Fruit fly (Drosophila melanogaster) whole organism, prepupa: ENCODE measurements around the gene CG46244.
A peak's percentile ranks its signal among the peaks of the same experiment; 100 is the strongest.

Experiments used
- Blimp-1 ChIP-seq: fragments of 200-800 bp; sonication (Bioruptor generic); optimal IDR thresholded peaks from 3 replicates; lab custom pipeline; 2017; ENCODE audit warnings: missing biosample characterization, missing genetic modification characterization, mild to moderate bottlenecking, moderate library complexity, missing genetic modification reagents
- CG10631 ChIP-seq: fragments of 200-800 bp; sonication (Bioruptor generic); optimal IDR thresholded peaks from 2 replicates; lab custom pipeline; 2016; ENCODE audit warnings: missing biosample characterization, missing genetic modification characterization
- CG10669 ChIP-seq: fragments of 200-800 bp; sonication (Bioruptor generic); optimal IDR thresholded peaks from 3 replicates; lab custom pipeline; 2018; ENCODE audit warnings: missing biosample characterization, mild to moderate bottlenecking, missing genetic modification characterization, moderate library complexity
- CG11294 ChIP-seq: fragments of 200-800 bp; sonication (Bioruptor generic); IDR thresholded peaks from 2 replicates; pipeline ENCODE4 v1.3.6; 2022; ENCODE audit warnings: missing biosample characterization, missing genetic modification characterization
- CG11762 ChIP-seq: fragments of 200-800 bp; sonication (Bioruptor generic); optimal IDR thresholded peaks from 3 replicates; lab custom pipeline; 2016; ENCODE audit warnings: missing biosample characterization, missing genetic modification characterization; ENCODE audit not compliant: insufficient read depth
- CG11902 ChIP-seq: fragments of 200-800 bp; sonication (Bioruptor generic); optimal IDR thresholded peaks from 3 replicates; lab custom pipeline; 2016; ENCODE audit warnings: missing biosample characterization, missing genetic modification characterization
- CG15336 ChIP-seq: fragments of 200-800 bp; sonication (Bioruptor generic); IDR thresholded peaks from 2 replicates; pipeline ENCODE4 v1.3.6; 2022; ENCODE audit warnings: missing biosample characterization, missing genetic modification characterization
- CG1621 ChIP-seq: fragments of 200-800 bp; sonication (Bioruptor generic); optimal IDR thresholded peaks from 3 replicates; lab custom pipeline; 2018; ENCODE audit warnings: missing biosample characterization, mild to moderate bottlenecking, missing genetic modification characterization
- CG16779 ChIP-seq: fragments of 200-800 bp; sonication (Bioruptor generic); optimal IDR thresholded peaks from 3 replicates; lab custom pipeline; 2017; ENCODE audit warnings: missing biosample characterization, mild to moderate bottlenecking, missing genetic modification characterization
- CG3032 ChIP-seq: fragments of 200-800 bp; optimal IDR thresholded peaks from 2 replicates; lab custom pipeline; 2019; ENCODE audit warnings: missing biosample characterization, mild to moderate bottlenecking, missing genetic modification characterization, moderate library complexity
- CG31627 ChIP-seq: fragments of 200-800 bp; sonication (Bioruptor generic); optimal IDR thresholded peaks from 3 replicates; lab custom pipeline; 2016; ENCODE audit warnings: missing biosample characterization, missing genetic modification characterization
- CG32006 ChIP-seq: fragments of 200-800 bp; sonication (Bioruptor generic); optimal IDR thresholded peaks from 3 replicates; lab custom pipeline; 2017; ENCODE audit warnings: missing biosample characterization, mild to moderate bottlenecking, missing genetic modification characterization
- CG3919 ChIP-seq: fragments of 200-800 bp; sonication (Bioruptor generic); optimal IDR thresholded peaks from 3 replicates; lab custom pipeline; 2016; ENCODE audit warnings: missing biosample characterization, missing genetic modification characterization
- CG4318 ChIP-seq: fragments of 200-800 bp; sonication (Bioruptor generic); optimal IDR thresholded peaks from 3 replicates; lab custom pipeline; 2017; ENCODE audit warnings: missing biosample characterization, mild to moderate bottlenecking, missing genetic modification characterization
- CG6163 ChIP-seq: fragments of 200-800 bp; sonication (Bioruptor generic); IDR thresholded peaks from 3 replicates; pipeline ENCODE4 v1.3.6; 2022; ENCODE audit warnings: missing biosample characterization, missing genetic modification characterization
- CG6276 ChIP-seq: fragments of 200-800 bp; sonication (Bioruptor generic); optimal IDR thresholded peaks from 2 replicates; lab custom pipeline; 2017; ENCODE audit warnings: missing biosample characterization, mild to moderate bottlenecking, missing genetic modification characterization
- CG6792 ChIP-seq: fragments of 200-800 bp; sonication (Bioruptor generic); optimal IDR thresholded peaks from 3 replicates; lab custom pipeline; 2016; ENCODE audit warnings: missing biosample characterization, missing genetic modification characterization
- CG6808 ChIP-seq: fragments of 200-800 bp; sonication (Bioruptor generic); optimal IDR thresholded peaks from 3 replicates; lab custom pipeline; 2017; ENCODE audit warnings: missing biosample characterization, missing genetic modification characterization, mild to moderate bottlenecking, moderate library complexity, missing genetic modification reagents
- CG6854 ChIP-seq: fragments of 200-800 bp; sonication (Bioruptor generic); optimal IDR thresholded peaks from 2 replicates; lab custom pipeline; 2017; ENCODE audit warnings: missing biosample characterization, mild to moderate bottlenecking, missing genetic modification characterization
- CG8319 ChIP-seq: fragments of 200-800 bp; sonication (Bioruptor generic); optimal IDR thresholded peaks from 3 replicates; lab custom pipeline; 2016; ENCODE audit warnings: missing biosample characterization, missing genetic modification characterization
- CG8632 ChIP-seq: fragments of 200-800 bp; sonication (Bioruptor generic); optimal IDR thresholded peaks from 3 replicates; lab custom pipeline; 2016; ENCODE audit warnings: missing biosample characterization, missing genetic modification characterization
- CG9139 ChIP-seq: fragments of 200-800 bp; sonication (Bioruptor generic); optimal IDR thresholded peaks from 3 replicates; lab custom pipeline; 2017; ENCODE audit warnings: missing biosample characterization, mild to moderate bottlenecking, missing genetic modification characterization
- Eip75B ChIP-seq: fragments of 200-800 bp; sonication (Bioruptor generic); optimal IDR thresholded peaks from 3 replicates; lab custom pipeline; 2016; ENCODE audit warnings: missing biosample characterization, missing genetic modification characterization
- Eip78C ChIP-seq: fragments of 200-800 bp; sonication (Bioruptor generic); peaks from one replicate; lab custom pipeline; 2016; ENCODE audit warnings: missing biosample characterization, missing genetic modification characterization
- Ets21C ChIP-seq: fragments of 200-800 bp; sonication (Bioruptor generic); optimal IDR thresholded peaks from 3 replicates; lab custom pipeline; 2016; ENCODE audit warnings: missing biosample characterization, missing genetic modification characterization
- Ets96B ChIP-seq: fragments of 200-800 bp; optimal IDR thresholded peaks from 2 replicates; lab custom pipeline; 2019; ENCODE audit warnings: missing biosample characterization, mild to moderate bottlenecking, missing genetic modification characterization, moderate library complexity
- Gug ChIP-seq: fragments of 200-800 bp; sonication (Bioruptor generic); IDR thresholded peaks from 2 replicates; pipeline ENCODE4 v1.3.6; 2022; ENCODE audit warnings: missing biosample characterization, missing genetic modification characterization
- Hr38 ChIP-seq: sonication (Bioruptor generic); optimal IDR thresholded peaks from 2 replicates; lab custom pipeline; 2016; ENCODE audit warnings: missing biosample characterization, missing genetic modification characterization
- Hr4 ChIP-seq: fragments of 200-800 bp; sonication (Bioruptor generic); optimal IDR thresholded peaks from 3 replicates; lab custom pipeline; 2016; ENCODE audit warnings: missing biosample characterization, missing genetic modification characterization
- Lpt ChIP-seq: fragments of 200-800 bp; sonication (Bioruptor generic); optimal IDR thresholded peaks from 3 replicates; lab custom pipeline; 2016; ENCODE audit warnings: missing biosample characterization, missing genetic modification characterization
- Smox ChIP-seq: fragments of 200-800 bp; sonication (Bioruptor generic); optimal IDR thresholded peaks from 3 replicates; lab custom pipeline; 2016; ENCODE audit warnings: missing biosample characterization, missing genetic modification characterization
- Sox102F ChIP-seq: fragments of 200-800 bp; sonication (Bioruptor generic); optimal IDR thresholded peaks from 2 replicates; lab custom pipeline; 2016; ENCODE audit warnings: missing biosample characterization, mild to moderate bottlenecking, missing genetic modification characterization
- Sox15 ChIP-seq: fragments of 200-800 bp; sonication (Bioruptor generic); optimal IDR thresholded peaks from 3 replicates; lab custom pipeline; 2016; ENCODE audit warnings: missing biosample characterization, missing genetic modification characterization
- achi ChIP-seq: fragments of 200-800 bp; sonication (Bioruptor generic); optimal IDR thresholded peaks from 3 replicates; lab custom pipeline; 2016; ENCODE audit warnings: missing biosample characterization, missing genetic modification characterization
- acj6 ChIP-seq: fragments of 200-800 bp; sonication (Bioruptor generic); optimal IDR thresholded peaks from 3 replicates; lab custom pipeline; 2016; ENCODE audit warnings: missing biosample characterization, missing genetic modification characterization
- cyc ChIP-seq: fragments of 200-800 bp; sonication (Bioruptor generic); optimal IDR thresholded peaks from 3 replicates; lab custom pipeline; 2016; ENCODE audit warnings: missing biosample characterization, missing genetic modification characterization
- dac ChIP-seq: fragments of 200-800 bp; sonication (Bioruptor generic); optimal IDR thresholded peaks from 2 replicates; lab custom pipeline; 2017; ENCODE audit warnings: missing biosample characterization, mild to moderate bottlenecking, missing genetic modification characterization
- dsx ChIP-seq: fragments of 200-800 bp; optimal IDR thresholded peaks from 3 replicates; lab custom pipeline; 2019; ENCODE audit warnings: missing biosample characterization, mild to moderate bottlenecking, missing genetic modification characterization, moderate library complexity; ENCODE audit not compliant: poor library complexity, severe bottlenecking
- eg ChIP-seq: fragments of 200-800 bp; sonication (Bioruptor generic); IDR thresholded peaks from 3 replicates; pipeline ENCODE4 v1.3.6; 2022; ENCODE audit warnings: missing biosample characterization, missing genetic modification characterization
- esn ChIP-seq: fragments of 200-800 bp; sonication (Bioruptor generic); optimal IDR thresholded peaks from 2 replicates; lab custom pipeline; 2016; ENCODE audit warnings: missing biosample characterization, mild to moderate bottlenecking, missing genetic modification characterization, moderate library complexity
- fd85E ChIP-seq: fragments of 200-800 bp; sonication (Bioruptor generic); optimal IDR thresholded peaks from 3 replicates; lab custom pipeline; 2016; ENCODE audit warnings: missing biosample characterization, missing genetic modification characterization
- fkh ChIP-seq: fragments of 200-800 bp; sonication (Bioruptor generic); optimal IDR thresholded peaks from 3 replicates; lab custom pipeline; 2017; ENCODE audit warnings: missing biosample characterization, mild to moderate bottlenecking, missing genetic modification characterization, moderate library complexity
- lz ChIP-seq: fragments of 200-800 bp; sonication (Bioruptor generic); optimal IDR thresholded peaks from 3 replicates; lab custom pipeline; 2016; ENCODE audit warnings: missing biosample characterization, missing genetic modification characterization
- net ChIP-seq: fragments of 200-800 bp; sonication (Bioruptor generic); optimal IDR thresholded peaks from 3 replicates; lab custom pipeline; 2016; ENCODE audit warnings: missing biosample characterization, missing genetic modification characterization
- pdm3 ChIP-seq: fragments of 200-800 bp; sonication (Bioruptor generic); optimal IDR thresholded peaks from 3 replicates; lab custom pipeline; 2016; ENCODE audit warnings: missing biosample characterization, missing genetic modification characterization
- salr ChIP-seq, 2 experiments: fragments of 200-800 bp; sonication (Bioruptor generic); optimal IDR thresholded peaks; 3 replicates each; lab custom pipeline; 2016 to 2018; ENCODE audit warnings: missing biosample characterization in 2 of 2, missing genetic modification characterization in 2 of 2, mild to moderate bottlenecking in 1 of 2
- spab ChIP-seq: fragments of 200-800 bp; sonication (Bioruptor generic); optimal IDR thresholded peaks from 2 replicates; lab custom pipeline; 2017; ENCODE audit warnings: missing biosample characterization, mild to moderate bottlenecking, missing genetic modification characterization, missing genetic modification reagents
- ss ChIP-seq, 2 experiments: fragments of 200-800 bp; sonication (Bioruptor generic); optimal IDR thresholded peaks; 2 replicates in 1 of 2; 3 replicates in 1 of 2; lab custom pipeline; 2017 to 2018; ENCODE audit warnings: mild to moderate bottlenecking in 2 of 2, missing biosample characterization in 2 of 2, missing genetic modification characterization in 2 of 2, moderate library complexity in 1 of 2
- svp ChIP-seq: fragments of 200-800 bp; sonication (Bioruptor generic); peaks from one replicate; lab custom pipeline; 2016; ENCODE audit warnings: missing biosample characterization, missing genetic modification characterization
- vri ChIP-seq: fragments of 200-800 bp; sonication (Bioruptor generic); optimal IDR thresholded peaks from 3 replicates; lab custom pipeline; 2016; ENCODE audit warnings: missing biosample characterization, mild to moderate bottlenecking, missing genetic modification characterization

The CG46244 gene

dm6 chr2L:19572496-19573317, 33.7 kb upstream of the CG46244 start:
- TF ChIP-seq esn (GFP tag; lab: Kevin White, UChicago) (peak; percentile 96), Hr4 (GFP tag; lab: Kevin White, UChicago) (peak; percentile 93), Ets21C (peak; percentile 88), CG4318 (GFP tag; lab: Kevin White, UChicago) (peak; percentile 93), CG11294 (GFP tag; lab: Robert Waterston, UW) (peak; percentile 52; the same call in 1 of the 2 replicates), salr (GFP tag; optimal IDR thresholded peaks at IDR 0.05; lab: Kevin White, UChicago) (peak; percentile 77 to 90), CG6854 (peak; percentile 79), dsx (GFP tag; lab: Kevin White, UChicago) (peak; percentile 97), CG8632 (GFP tag; lab: Kevin White, UChicago) (peak; percentile 93), CG6276 (GFP tag; lab: Kevin White, UChicago) (peak; percentile 88), CG11762 (GFP tag; lab: Kevin White, UChicago) (peak; percentile 87), CG16779 (tag; lab: Kevin White, UChicago) (peak; percentile 86), eg (GFP tag; lab: Robert Waterston, UW) (peak; percentile 73), acj6 (peak; percentile 94), Sox15 (GFP tag; lab: Kevin White, UChicago) (peak; percentile 84), dac (GFP tag; lab: Kevin White, UChicago) (peak; percentile 85), CG10631 (peak; percentile 93), net (peak; percentile 86), Eip78C (GFP tag; lab: Kevin White, UChicago) (peak; percentile 98), CG10669 (peak; percentile 93), pdm3 (GFP tag; lab: Kevin White, UChicago) (peak; percentile 96), CG6163 (GFP tag; lab: Robert Waterston, UW) (peak; percentile 74), fkh (GFP tag; lab: Kevin White, UChicago) (peak; percentile 59), Smox (GFP tag; lab: Kevin White, UChicago) (peak; percentile 93), CG8319 (GFP tag; lab: Kevin White, UChicago) (peak; percentile 76), ss (GFP tag; optimal IDR thresholded peaks at IDR 0.05; lab: Kevin White, UChicago) (peak; percentile 91 to 93), cyc (GFP tag; lab: Kevin White, UChicago) (peak; percentile 91), CG3032 (peak; percentile 95), vri (GFP tag; lab: Kevin White, UChicago) (peak; percentile 89), svp (GFP tag; lab: Kevin White, UChicago) (peak; percentile 98), Hr38 (GFP tag; lab: Kevin White, UChicago) (no peak), Sox102F (GFP tag; lab: Kevin White, UChicago) (peak; percentile 94), CG15336 (GFP tag; lab: Robert Waterston, UW) (peak; percentile 88), spab (peak; percentile 90), Eip75B (GFP tag; lab: Kevin White, UChicago) (peak; percentile 95), Lpt (GFP tag; lab: Kevin White, UChicago) (peak; percentile 94), CG1621 (tag; lab: Kevin White, UChicago) (peak; percentile 85), CG6808 (GFP tag; lab: Kevin White, UChicago) (peak; percentile 92), Ets96B (tag; lab: Kevin White, UChicago) (peak; percentile 94), CG6792 (GFP tag; lab: Kevin White, UChicago) (peak; percentile 91), lz (GFP tag; lab: Kevin White, UChicago) (peak; percentile 95), CG9139 (GFP tag; lab: Kevin White, UChicago) (peak; percentile 84), CG11902 (GFP tag; lab: Kevin White, UChicago) (peak; percentile 86), CG31627 (peak; percentile 94), fd85E (GFP tag; lab: Kevin White, UChicago) (peak; percentile 40), CG3919 (GFP tag; lab: Kevin White, UChicago) (peak; percentile 93), Gug (GFP tag; lab: Robert Waterston, UW) (peak; percentile 79), CG32006 (GFP tag; lab: Kevin White, UChicago) (peak; percentile 97), achi (peak; percentile 91), Blimp-1 (GFP tag; lab: Kevin White, UChicago) (peak; percentile 81)
